Fruit fly (Drosophila melanogaster) whole organism: ENCODE data around the gene Nepl13.
A peak's percentile ranks its signal among the peaks of the same experiment; 100 is the strongest.

ENCODE experiments used
- CG8478 ChIP-seq: fragments of >200 bp; optimal IDR thresholded peaks from 2 replicates; lab custom pipeline; 2018; ENCODE audit warnings: inconsistent platforms
- Dll ChIP-seq: fragments of >200 bp; optimal IDR thresholded peaks from 2 replicates; lab custom pipeline; 2017
- EcR ChIP-seq, 2 experiments: fragments of >200 bp; optimal IDR thresholded peaks; 2 replicates each; lab custom pipeline; 2017; ENCODE audit warnings: missing biosample characterization in 2 of 2, missing genetic modification characterization in 2 of 2, missing genetic modification reagents in 2 of 2
- pan ChIP-seq: fragments of >200 bp; optimal IDR thresholded peaks from 2 replicates; lab custom pipeline; 2017
- psq ChIP-seq: fragments of >200 bp; optimal IDR thresholded peaks from 2 replicates; lab custom pipeline; 2017
- usp ChIP-seq: fragments of >200 bp; optimal IDR thresholded peaks from 2 replicates; lab custom pipeline; 2017; ENCODE audit warnings: missing biosample characterization, missing genetic modification characterization, mixed read lengths

The Nepl13 gene

dm6 chr3R:22770887-22771286 is 10.0 kb upstream of the Nepl13 start, which contains the start of gene CG43094:
TSS of gene CG43094 (minus strand) at chr3R:22770987.
- no peak for TF ChIP-seq usp

dm6 chr3R:22770207-22770606 is 9.3 kb upstream of the Nepl13 start, which contains the start of gene CG43093:
TSS of gene CG43093 (minus strand) at chr3R:22770307.
- TF ChIP-seq psq (lab: Kevin White, UChicago) (no peak), pan (lab: Kevin White, UChicago) (no peak)

- TF ChIP-seq usp: no peak
- TF ChIP-seq CG8478: no peak
- TF ChIP-seq pan (lab: Kevin White, UChicago): no peak
- no peak for TF ChIP-seq EcR (GFP tag; optimal IDR thresholded peaks at IDR 0.05; lab: Kevin White, UChicago)
- TF ChIP-seq Dll (lab: Kevin White, UChicago): no peak
- no peak for TF ChIP-seq psq (lab: Kevin White, UChicago)
These were observed 8.7 kb upstream of the Nepl13 start, which contains the start of gene CG43092 for dm6 chr3R:22769567-22769966. TSS of gene CG43092 (minus strand) at chr3R:22769667.

dm6 chr3R:22768633-22769032 is 7.8 kb upstream of the Nepl13 start, which contains the start of gene CG43091:
TSS of gene CG43091 (minus strand) at chr3R:22768733.
- TF ChIP-seq CG8478 (no peak), Dll (lab: Kevin White, UChicago) (no peak), psq (lab: Kevin White, UChicago) (no peak), pan (lab: Kevin White, UChicago) (no peak), EcR (GFP tag; optimal IDR thresholded peaks at IDR 0.05; lab: Kevin White, UChicago) (no peak), usp (no peak)

- TF ChIP-seq EcR (GFP tag; optimal IDR thresholded peaks at IDR 0.05; lab: Kevin White, UChicago) (no peak), Dll (lab: Kevin White, UChicago) (no peak), usp (no peak), pan (lab: Kevin White, UChicago) (no peak), CG8478 (no peak), psq (lab: Kevin White, UChicago) (no peak)
These were observed 6.7 kb upstream of the Nepl13 start, which contains the start of gene CG13841 for dm6 chr3R:22767599-22767998. TSS of gene CG13841 (minus strand) at chr3R:22767699.

dm6 chr3R:22766072-22766471 is 5.2 kb upstream of the Nepl13 start, which contains the start of gene Nepl15:
TSS of gene Nepl15 (minus strand) at chr3R:22766172.
- TF ChIP-seq Dll (lab: Kevin White, UChicago): no peak
- TF ChIP-seq usp: no peak
- TF ChIP-seq pan (lab: Kevin White, UChicago): no peak
- TF ChIP-seq CG8478: no peak
- no peak for TF ChIP-seq EcR (GFP tag; optimal IDR thresholded peaks at IDR 0.05; lab: Kevin White, UChicago)
- no peak for TF ChIP-seq psq (lab: Kevin White, UChicago)

- TF ChIP-seq CG8478: no peak
- TF ChIP-seq pan (lab: Kevin White, UChicago): no peak
- no peak for TF ChIP-seq Dll (lab: Kevin White, UChicago)
- TF ChIP-seq EcR (GFP tag; optimal IDR thresholded peaks at IDR 0.05; lab: Kevin White, UChicago): no peak
- TF ChIP-seq usp: no peak
- TF ChIP-seq psq (lab: Kevin White, UChicago): no peak
These were observed 2.7 kb upstream of the Nepl13 start, which contains the start of gene Nepl14 for dm6 chr3R:22763587-22763986. TSS of gene Nepl14 (minus strand) at chr3R:22763711.

- TF ChIP-seq Dll (lab: Kevin White, UChicago) (no peak), pan (lab: Kevin White, UChicago) (no peak), usp (no peak), CG8478 (no peak), EcR (GFP tag; optimal IDR thresholded peaks at IDR 0.05; lab: Kevin White, UChicago) (no peak), psq (lab: Kevin White, UChicago) (no peak)
These were observed 3.8 kb downstream of the Nepl13 start for dm6 chr3R:22757117-22757516.

dm6 chr3R:22756289-22756688 is 4.6 kb downstream of the Nepl13 start:
- no peak for TF ChIP-seq pan (lab: Kevin White, UChicago)

dm6 chr3R:22755187-22755777 is 5.6 kb downstream of the Nepl13 start:
- TF ChIP-seq Dll (lab: Kevin White, UChicago) (peak; percentile 27), pan (lab: Kevin White, UChicago) (no peak), psq (lab: Kevin White, UChicago) (no peak), CG8478 (no peak), EcR (GFP tag; optimal IDR thresholded peaks at IDR 0.05; lab: Kevin White, UChicago) (no peak), usp (no peak)

dm6 chr3R:22753895-22754774 is 6.7 kb downstream of the Nepl13 start:
- TF ChIP-seq usp: no peak
- peak; percentile 61 for TF ChIP-seq Dll (lab: Kevin White, UChicago)
- no peak for TF ChIP-seq CG8478

dm6 chr3R:22753600-22753894 is 7.3 kb downstream of the Nepl13 start:
- TF ChIP-seq usp (no peak), EcR (GFP tag; optimal IDR thresholded peaks at IDR 0.05; lab: Kevin White, UChicago) (no peak), psq (lab: Kevin White, UChicago) (no peak), Dll (lab: Kevin White, UChicago) (no peak), pan (lab: Kevin White, UChicago) (no peak), CG8478 (no peak)

- TF ChIP-seq EcR (GFP tag; optimal IDR thresholded peaks at IDR 0.05; lab: Kevin White, UChicago): no peak
- no peak for TF ChIP-seq pan (lab: Kevin White, UChicago)
- no peak for TF ChIP-seq CG8478
- no peak for TF ChIP-seq Dll (lab: Kevin White, UChicago)
- TF ChIP-seq psq (lab: Kevin White, UChicago): no peak
- TF ChIP-seq usp: no peak
These were observed 7.9 kb downstream of the Nepl13 start for dm6 chr3R:22752929-22753328.
